Worm (Caenorhabditis elegans): ENCODE results near the gene cutl-29.

- TF ChIP-seq hlh-15 (tag; optimal IDR thresholded peaks at IDR 0.05): no peak
- TF ChIP-seq sox-4 (tag; optimal IDR thresholded peaks at IDR 0.05): no peak
- TF ChIP-seq F13H6.1 (tag; optimal IDR thresholded peaks at IDR 0.05): no peak
- TF ChIP-seq dve-1 (tag; optimal IDR thresholded peaks at IDR 0.05): no peak
- no peak for TF ChIP-seq ets-4 (tag; optimal IDR thresholded peaks at IDR 0.05)
- TF ChIP-seq mec-3 (tag; optimal IDR thresholded peaks at IDR 0.05; ENCODE audit: borderline replicate concordance): no peak
- no peak for TF ChIP-seq fkh-10 (GFP tag; optimal IDR thresholded peaks at IDR 0.05)
- TF ChIP-seq ama-1 (optimal IDR thresholded peaks at IDR 0.05): no peak
- no peak for TF ChIP-seq ceh-24 (tag; optimal IDR thresholded peaks at IDR 0.05)
- TF ChIP-seq npax-4 (tag; optimal IDR thresholded peaks at IDR 0.05): no peak
- no peak for TF ChIP-seq elt-2 (tag; optimal IDR thresholded peaks at IDR 0.05)
Observed at ce11 chrX:8285169-8285796, 14.5 kb upstream of the cutl-29 start, which contains the start of the genes fis-2 and F13B9.2.

All from whole organism, late embryonic.